Worm (Caenorhabditis elegans) whole organism, L4/young adult: ENCODE measurements around the gene slc-25A26.

Experiments used
- W03F9.2 ChIP-seq: fragments of 150-350 bp; optimal IDR thresholded peaks from 2 replicates; lab custom pipeline; 2014; ENCODE audit warnings: missing biosample characterization, missing genetic modification characterization
- dao-5 ChIP-seq: sonication (generic microtip); optimal IDR thresholded peaks from 2 replicates; lab custom pipeline; 2016; ENCODE audit warnings: missing genotype, missing genetic modification characterization, moderate library complexity, missing compliant biosample characterization

ce11 chrIV:8943430-8943829 is 13.2 kb downstream of the slc-25A26 start:
- no peak for TF ChIP-seq W03F9.2 (tag; lab: Kevin White, UChicago)
- TF ChIP-seq dao-5 (tag; lab: Kevin White, UChicago), result no peak
